Worm (Caenorhabditis elegans) whole organism, young adult: Measurements from ENCODE around the gene nhr-116.

Experiments used
- B0019.2 ChIP-seq: fragments of 200-800 bp; sonication (Bioruptor generic); conservative IDR thresholded peaks from 2 replicates; pipeline ENCODE4 v1.3.6; 2022; ENCODE audit warnings: missing genetic modification reagents, missing genetic modification characterization, missing compliant biosample characterization
- B0261.1 ChIP-seq: sonication (generic microtip); optimal IDR thresholded peaks from 2 replicates; lab custom pipeline; 2016; ENCODE audit warnings: mild to moderate bottlenecking, missing genetic modification characterization, moderate library complexity, missing compliant biosample characterization
- D2030.7 ChIP-seq: fragments of 200-800 bp; sonication (Bioruptor generic); IDR thresholded peaks from 2 replicates; pipeline ENCODE4 v1.3.6; 2022; ENCODE audit warnings: missing genetic modification reagents, missing genetic modification characterization, missing compliant biosample characterization
- F49E8.2 ChIP-seq: sonication (generic microtip); optimal IDR thresholded peaks from 3 replicates; lab custom pipeline; 2017; ENCODE audit warnings: missing genetic modification characterization, mild to moderate bottlenecking, missing compliant biosample characterization, antibody characterized with exemption, moderate library complexity; ENCODE audit not compliant: insufficient read depth
- F57C9.4 ChIP-seq: sonication (generic microtip); optimal IDR thresholded peaks from 2 replicates; lab custom pipeline; 2017; ENCODE audit warnings: mild to moderate bottlenecking, missing genetic modification characterization, missing compliant biosample characterization
- K12H6.12 ChIP-seq: fragments of 200-800 bp; sonication (Bioruptor generic); optimal IDR thresholded peaks from 2 replicates; lab custom pipeline; 2018; ENCODE audit warnings: mild to moderate bottlenecking, missing genetic modification characterization, missing compliant biosample characterization
- T07F8.4 ChIP-seq: sonication (generic microtip); optimal IDR thresholded peaks from 2 replicates; lab custom pipeline; 2016; ENCODE audit warnings: mild to moderate bottlenecking, missing genetic modification characterization, moderate library complexity, missing compliant biosample characterization
- T26A5.8 ChIP-seq: sonication (generic microtip); optimal IDR thresholded peaks from 2 replicates; lab custom pipeline; 2016; ENCODE audit warnings: missing genetic modification characterization, missing compliant biosample characterization
- Y95B8A.8 ChIP-seq: fragments of 200-800 bp; sonication (Bioruptor generic); IDR thresholded peaks from 2 replicates; pipeline ENCODE4 v1.3.6; 2022; ENCODE audit warnings: missing genetic modification reagents, missing genetic modification characterization, missing compliant biosample characterization
- ama-1 ChIP-seq, 3 experiments: fragments of 150-350 bp in 1 of 3; sonication (generic microtip) in 2 of 3; optimal IDR thresholded peaks; 2 replicates each; lab custom pipeline; 2014 to 2018; ENCODE audit warnings: missing biosample characterization in 2 of 3, missing genetic modification characterization in 2 of 3, missing genetic modification reagents in 2 of 3
- aptf-2 ChIP-seq: fragments of 200-800 bp; sonication (Bioruptor generic); conservative IDR thresholded peaks from 2 replicates; pipeline ENCODE4 v1.3.6; 2022; ENCODE audit warnings: missing genetic modification reagents, missing genetic modification characterization, missing compliant biosample characterization
- attf-5 ChIP-seq: fragments of 200-800 bp; sonication (Bioruptor generic); optimal IDR thresholded peaks from 2 replicates; lab custom pipeline; 2018; ENCODE audit warnings: mild to moderate bottlenecking, missing genetic modification characterization, missing compliant biosample characterization
- bed-2 ChIP-seq: fragments of 200-800 bp; sonication (Bioruptor generic); IDR thresholded peaks from 2 replicates; pipeline ENCODE4 v1.3.6; 2022; ENCODE audit warnings: missing genetic modification reagents, missing genetic modification characterization, missing compliant biosample characterization
- ceh-58 ChIP-seq: fragments of 200-800 bp; sonication (Bioruptor generic); IDR thresholded peaks from 2 replicates; pipeline ENCODE4 v1.3.6; 2022; ENCODE audit warnings: missing genetic modification characterization, missing compliant biosample characterization
- dpff-1 ChIP-seq: sonication (generic microtip); optimal IDR thresholded peaks from 2 replicates; lab custom pipeline; 2017; ENCODE audit warnings: mild to moderate bottlenecking, missing genetic modification characterization, missing compliant biosample characterization
- egl-18 ChIP-seq: fragments of 200-800 bp; sonication (Bioruptor generic); IDR thresholded peaks from 2 replicates; pipeline ENCODE4 v1.3.6; 2022; ENCODE audit warnings: missing genetic modification reagents, missing genetic modification characterization, missing compliant biosample characterization
- egrh-3 ChIP-seq: fragments of 200-800 bp; sonication (Bioruptor generic); IDR thresholded peaks from 2 replicates; pipeline ENCODE4 v1.3.6; 2022; ENCODE audit warnings: missing genetic modification reagents, missing genetic modification characterization, missing compliant biosample characterization
- him-1 ChIP-seq: sonication (generic microtip); optimal IDR thresholded peaks from 2 replicates; lab custom pipeline; 2016; ENCODE audit warnings: missing genotype, missing genetic modification reagents, missing genetic modification characterization, missing compliant biosample characterization
- hlh-12 ChIP-seq: sonication (generic microtip); optimal IDR thresholded peaks from 2 replicates; lab custom pipeline; 2016; ENCODE audit warnings: missing genetic modification characterization, missing compliant biosample characterization
- hlh-26 ChIP-seq: fragments of 200-800 bp; sonication (Bioruptor generic); conservative IDR thresholded peaks from 2 replicates; pipeline ENCODE4 v1.3.6; 2022; ENCODE audit warnings: missing genetic modification reagents, missing genetic modification characterization, missing compliant biosample characterization
- hmg-1.2 ChIP-seq: fragments of 200-800 bp; sonication (Bioruptor generic); IDR thresholded peaks from 2 replicates; pipeline ENCODE4 v1.3.6; 2022; ENCODE audit warnings: missing genetic modification reagents, missing genetic modification characterization, missing compliant biosample characterization
- hmg-20 ChIP-seq: fragments of 200-800 bp; sonication (Bioruptor generic); IDR thresholded peaks from 2 replicates; pipeline ENCODE4 v1.3.6; 2022; ENCODE audit warnings: missing genetic modification reagents, missing genetic modification characterization, missing compliant biosample characterization
- hrde-1 ChIP-seq: sonication (generic microtip); optimal IDR thresholded peaks from 2 replicates; lab custom pipeline; 2016; ENCODE audit warnings: missing genetic modification characterization, mild to moderate bottlenecking, missing compliant biosample characterization, moderate library complexity, missing genotype, missing genetic modification reagents, borderline replicate concordance
- hsf-1 ChIP-seq: fragments of 200-800 bp; sonication (Bioruptor generic); IDR thresholded peaks from 2 replicates; pipeline ENCODE4 v1.3.6; 2022; ENCODE audit warnings: missing genetic modification reagents, missing genetic modification characterization, missing compliant biosample characterization
- let-526 ChIP-seq: fragments of 200-800 bp; sonication (Bioruptor generic); IDR thresholded peaks from 2 replicates; pipeline ENCODE4 v1.3.6; 2022; ENCODE audit warnings: missing genetic modification reagents, missing genetic modification characterization, missing compliant biosample characterization
- lir-1 ChIP-seq: fragments of 200-800 bp; sonication (Bioruptor generic); conservative IDR thresholded peaks from 2 replicates; pipeline ENCODE4 v1.3.6; 2022; ENCODE audit warnings: missing genetic modification reagents, missing genetic modification characterization, missing compliant biosample characterization
- lsy-27 ChIP-seq: sonication (generic microtip); optimal IDR thresholded peaks from 2 replicates; lab custom pipeline; 2017; ENCODE audit warnings: missing genetic modification characterization, mild to moderate bottlenecking, missing compliant biosample characterization, antibody characterized with exemption, missing genotype, borderline replicate concordance; ENCODE audit not compliant: insufficient read depth
- madf-10 ChIP-seq: sonication (generic microtip); optimal IDR thresholded peaks from 2 replicates; lab custom pipeline; 2016; ENCODE audit warnings: mild to moderate bottlenecking, missing genetic modification characterization, missing compliant biosample characterization
- mel-28 ChIP-seq: sonication (generic microtip); optimal IDR thresholded peaks from 2 replicates; lab custom pipeline; 2016; ENCODE audit warnings: borderline replicate concordance, mild to moderate bottlenecking, missing genetic modification characterization, missing compliant biosample characterization
- mxl-1 ChIP-seq: sonication (generic microtip); optimal IDR thresholded peaks from 2 replicates; lab custom pipeline; 2016; ENCODE audit warnings: missing genetic modification characterization, missing compliant biosample characterization
- nfyb-1 ChIP-seq: fragments of 200-800 bp; sonication (Bioruptor generic); IDR thresholded peaks from 2 replicates; pipeline ENCODE4 v1.3.6; 2022; ENCODE audit warnings: missing genetic modification reagents, missing genetic modification characterization, missing compliant biosample characterization
- nhr-179 ChIP-seq: sonication (generic microtip); optimal IDR thresholded peaks from 2 replicates; lab custom pipeline; 2016; ENCODE audit warnings: mild to moderate bottlenecking, missing genetic modification characterization, missing compliant biosample characterization
- nhr-27 ChIP-seq: fragments of 200-800 bp; sonication (Bioruptor generic); optimal IDR thresholded peaks from 2 replicates; lab custom pipeline; 2018; ENCODE audit warnings: mild to moderate bottlenecking, missing genetic modification characterization, moderate library complexity, missing compliant biosample characterization
- rec-8 ChIP-seq, 2 experiments: sonication (generic microtip); optimal IDR thresholded peaks; 2 replicates each; lab custom pipeline; 2016; ENCODE audit warnings: mild to moderate bottlenecking in 2 of 2, missing genetic modification characterization in 2 of 2, missing genetic modification reagents in 2 of 2, missing genotype in 2 of 2, missing biosample characterization in 1 of 2, missing compliant biosample characterization in 1 of 2, moderate library complexity in 1 of 2
- sea-2 ChIP-seq: fragments of 200-800 bp; sonication (Bioruptor generic); IDR thresholded peaks from 2 replicates; pipeline ENCODE4 v1.3.6; 2022; ENCODE audit warnings: missing genetic modification characterization, missing compliant biosample characterization
- somi-1 ChIP-seq: fragments of 200-800 bp; sonication (Bioruptor generic); optimal IDR thresholded peaks from 2 replicates; lab custom pipeline; 2018; ENCODE audit warnings: mild to moderate bottlenecking, missing genetic modification characterization, missing compliant biosample characterization
- ztf-18 ChIP-seq: sonication (generic microtip); optimal IDR thresholded peaks from 2 replicates; lab custom pipeline; 2016; ENCODE audit warnings: missing genotype, mild to moderate bottlenecking, missing genetic modification characterization, missing compliant biosample characterization
- ztf-22 ChIP-seq: fragments of 200-800 bp; sonication (Bioruptor generic); optimal IDR thresholded peaks from 2 replicates; lab custom pipeline; 2018; ENCODE audit warnings: mild to moderate bottlenecking, missing genetic modification characterization, moderate library complexity, missing compliant biosample characterization
- ztf-28 ChIP-seq: fragments of 200-800 bp; sonication (Bioruptor generic); IDR thresholded peaks from 2 replicates; pipeline ENCODE4 v1.3.6; 2022; ENCODE audit warnings: missing genetic modification reagents, missing genetic modification characterization, missing compliant biosample characterization

nhr-116 gene

DNA sequence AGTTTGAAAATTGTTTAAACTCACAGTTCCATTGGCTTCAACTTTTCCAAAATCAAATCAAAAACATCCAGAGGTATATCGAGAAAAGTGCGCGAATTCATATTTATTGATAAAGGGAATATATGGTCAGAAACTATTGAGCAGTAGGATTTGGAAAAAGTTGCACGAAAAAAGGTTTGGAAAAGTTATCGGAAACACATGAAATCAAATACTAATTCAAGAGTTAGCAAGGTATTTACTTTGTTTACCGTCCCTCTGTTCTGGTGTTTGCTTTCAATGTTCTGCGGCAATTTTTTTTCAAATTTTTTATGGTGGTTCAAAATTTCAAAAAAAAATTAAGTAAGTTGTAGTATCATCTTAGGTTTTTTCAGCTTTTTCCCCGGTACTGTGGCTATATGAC, 12.7 kb upstream of the nhr-116 start, which contains the start of gene fbxa-45:
fbxa-45 (minus strand) TSS at position 101 of the 400 bp plus-strand sequence.
- TF ChIP-seq egl-18 (GFP tag; lab: Robert Waterston, UW) (0 out of 2 replicates have a peak, but pooled peaks have one; percentile 26), hmg-20 (GFP tag; lab: Robert Waterston, UW) (no peak), T26A5.8 (tag; lab: Kevin White, UChicago) (no peak)

DNA sequence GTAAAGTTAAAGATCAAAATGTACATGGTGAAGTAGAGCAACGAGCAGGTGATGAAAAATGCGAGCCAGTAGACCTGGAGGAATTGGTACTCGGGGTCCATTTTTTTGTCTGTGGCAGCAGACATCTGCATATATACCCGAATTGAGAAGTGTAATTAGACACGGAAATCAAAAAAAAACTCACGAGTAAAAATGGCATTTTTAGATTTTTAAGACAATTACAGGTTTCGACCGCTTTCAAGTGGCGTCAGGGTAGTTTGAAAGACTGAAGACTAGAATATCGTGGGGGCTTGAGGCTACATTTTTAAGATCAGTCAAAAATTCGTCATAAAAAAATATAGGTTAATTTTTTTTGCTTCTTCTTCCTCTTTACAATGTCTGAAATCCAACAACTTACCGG, 9.3 kb upstream of the nhr-116 start, which contains the start of gene srd-68:
srd-68 (minus strand) TSS at position 101 of the 400 bp plus-strand sequence.
- TF ChIP-seq K12H6.12 (tag; lab: Kevin White, UChicago) (no peak), ceh-58 (GFP tag; lab: Robert Waterston, UW) (no peak), nhr-179 (tag; lab: Kevin White, UChicago) (no peak), Y95B8A.8 (GFP tag; lab: Robert Waterston, UW) (no peak), F57C9.4 (tag; lab: Kevin White, UChicago) (no peak), somi-1 (GFP tag; lab: Kevin White, UChicago) (no peak), ztf-22 (no peak), F49E8.2 (tag; lab: Kevin White, UChicago) (no peak), lsy-27 (no peak), egl-18 (GFP tag; lab: Robert Waterston, UW) (no peak), aptf-2 (GFP tag; lab: Robert Waterston, UW) (no peak), ama-1 (optimal IDR thresholded peaks at IDR 0.05; lab: Kevin White, UChicago) (no peak), ama-1 (GFP tag; optimal IDR thresholded peaks at IDR 0.05; lab: Kevin White, UChicago) (no peak), B0019.2 (GFP tag; lab: Robert Waterston, UW) (no peak), sea-2 (GFP tag; lab: Robert Waterston, UW) (no peak), hmg-1.2 (no peak)

DNA sequence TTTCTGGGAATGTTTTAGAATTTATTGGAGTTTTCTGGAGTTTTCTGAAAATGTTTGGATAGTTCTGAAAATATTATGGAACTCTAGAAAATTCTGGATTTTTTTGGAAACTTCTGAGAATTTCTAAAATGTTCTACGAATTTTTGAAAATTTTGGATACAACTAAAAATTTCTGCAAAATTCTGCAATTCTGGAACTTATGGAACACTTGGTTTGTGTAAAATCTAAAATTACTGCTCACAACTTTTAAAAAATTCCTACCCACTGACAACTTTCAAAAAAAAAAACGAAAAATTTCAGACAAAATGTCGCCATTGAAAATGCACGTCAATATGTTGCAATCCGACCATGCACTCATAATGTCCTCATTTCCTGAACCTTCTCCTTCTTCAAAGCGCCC, 7.4 kb upstream of the nhr-116 start, which contains the start of gene nhr-262:
nhr-262 (plus strand) TSS at position 301 of the 400 bp plus-strand sequence.
- TF ChIP-seq aptf-2 (GFP tag; lab: Robert Waterston, UW) (no peak), let-526 (GFP tag; lab: Robert Waterston, UW) (no peak), hlh-12 (tag; lab: Kevin White, UChicago) (no peak), dpff-1 (no peak), madf-10 (tag; lab: Kevin White, UChicago) (no peak), mel-28 (no peak), D2030.7 (GFP tag; lab: Robert Waterston, UW) (no peak), T07F8.4 (tag; lab: Kevin White, UChicago) (no peak), mxl-1 (no peak), hsf-1 (GFP tag; lab: Robert Waterston, UW) (no peak), nhr-27 (tag; lab: Kevin White, UChicago) (no peak), ztf-28 (no peak), hlh-26 (GFP tag; lab: Robert Waterston, UW) (no peak), hrde-1 (tag; lab: Kevin White, UChicago) (no peak), ztf-18 (no peak)
- TF ChIP-seq, all 124 proteins: peak for 0

DNA sequence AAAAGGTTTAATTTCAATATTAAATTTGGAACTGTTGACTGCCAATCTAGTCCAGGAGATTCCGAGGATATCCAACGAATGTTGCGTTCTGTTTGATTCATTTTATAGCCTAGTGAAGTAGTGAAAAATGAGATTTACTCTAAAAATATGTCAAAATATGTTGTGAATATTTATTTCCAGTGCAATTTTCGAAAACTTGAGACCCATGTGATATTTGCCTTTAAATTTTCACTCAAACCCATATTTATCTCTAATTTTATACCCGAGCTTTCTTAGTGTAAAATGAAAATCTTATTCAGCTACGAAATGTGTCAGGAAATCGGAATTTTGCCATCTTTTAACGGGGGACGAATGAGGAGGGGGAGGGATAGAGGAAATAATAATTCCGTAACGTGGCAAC, 2.2 kb upstream of the nhr-116 start, which contains the start of gene F09C6.16:
F09C6.16 (minus strand) TSS at position 101 of the 400 bp plus-strand sequence.
- TF ChIP-seq egrh-3 (GFP tag; lab: Robert Waterston, UW), result no peak
- TF ChIP-seq attf-5 (GFP tag; lab: Kevin White, UChicago), result no peak
- no peak for TF ChIP-seq him-1 (tag; lab: Kevin White, UChicago)
- no peak for TF ChIP-seq lir-1 (GFP tag; lab: Robert Waterston, UW)
- no peak for TF ChIP-seq F57C9.4 (tag; lab: Kevin White, UChicago)
- TF ChIP-seq B0261.1 (tag; lab: Kevin White, UChicago), result no peak
- TF ChIP-seq nfyb-1 (GFP tag; lab: Robert Waterston, UW), result no peak
- no peak for TF ChIP-seq rec-8 (tag; optimal IDR thresholded peaks at IDR 0.05; lab: Kevin White, UChicago)
- TF ChIP-seq T26A5.8 (tag; lab: Kevin White, UChicago), result no peak
- no peak for TF ChIP-seq mxl-1
- no peak for TF ChIP-seq bed-2 (GFP tag; lab: Robert Waterston, UW)
- no peak for TF ChIP-seq ceh-58 (GFP tag; lab: Robert Waterston, UW)
